Worm (Caenorhabditis elegans) whole organism, mixed stage, embryonic: ENCODE measurements around the gene col-120.

ENCODE experiments used
- M03D4.4 ChIP-seq: sonication (generic microtip); optimal IDR thresholded peaks from 2 replicates; lab custom pipeline; 2017; ENCODE audit warnings: mild to moderate bottlenecking, missing genetic modification characterization, missing compliant biosample characterization
- bed-3 ChIP-seq: fragments of 200-800 bp; sonication (Bioruptor generic); optimal IDR thresholded peaks from 3 replicates; lab custom pipeline; 2018; ENCODE audit warnings: mild to moderate bottlenecking, missing genetic modification characterization, moderate library complexity, missing compliant biosample characterization
- blmp-1 ChIP-seq: fragments of 150-350 bp; optimal IDR thresholded peaks from 2 replicates; lab custom pipeline; 2014; ENCODE audit warnings: missing biosample characterization, missing genetic modification characterization
- ceh-39 ChIP-seq: fragments of 150-350 bp; optimal IDR thresholded peaks from 2 replicates; lab custom pipeline; 2014; ENCODE audit warnings: missing biosample characterization, missing genetic modification characterization
- ceh-43 ChIP-seq: fragments of 200-800 bp; sonication (Bioruptor generic); optimal IDR thresholded peaks from 2 replicates; lab custom pipeline; 2018; ENCODE audit warnings: mild to moderate bottlenecking, missing genetic modification characterization, moderate library complexity, missing compliant biosample characterization
- ceh-83 ChIP-seq: fragments of 200-800 bp; sonication (Bioruptor generic); optimal IDR thresholded peaks from 2 replicates; lab custom pipeline; 2018; ENCODE audit warnings: mild to moderate bottlenecking, missing genetic modification characterization, missing compliant biosample characterization
- ces-1 ChIP-seq: fragments of 150-350 bp; optimal IDR thresholded peaks from 2 replicates; lab custom pipeline; 2014; ENCODE audit warnings: missing biosample characterization, missing genetic modification reagents, missing genetic modification characterization
- cnd-1 ChIP-seq: fragments of 200-800 bp; sonication (Bioruptor generic); optimal IDR thresholded peaks from 2 replicates; lab custom pipeline; 2018; ENCODE audit warnings: mild to moderate bottlenecking, missing genetic modification characterization, missing compliant biosample characterization
- drap-1 ChIP-seq: fragments of 200-800 bp; sonication (Bioruptor generic); optimal IDR thresholded peaks from 3 replicates; lab custom pipeline; 2018; ENCODE audit warnings: mild to moderate bottlenecking, missing genetic modification characterization, missing compliant biosample characterization
- elt-3 ChIP-seq: fragments of 150-350 bp; optimal IDR thresholded peaks from 2 replicates; lab custom pipeline; 2014; ENCODE audit warnings: missing biosample characterization, missing genetic modification characterization
- flh-1 ChIP-seq: fragments of 200-800 bp; sonication (Bioruptor generic); optimal IDR thresholded peaks from 2 replicates; lab custom pipeline; 2018; ENCODE audit warnings: mild to moderate bottlenecking, missing genetic modification characterization, moderate library complexity, missing compliant biosample characterization
- ham-2 ChIP-seq: fragments of 200-800 bp; sonication (Bioruptor generic); optimal IDR thresholded peaks from 2 replicates; lab custom pipeline; 2018; ENCODE audit warnings: mild to moderate bottlenecking, missing genetic modification characterization, missing compliant biosample characterization
- lin-13 ChIP-seq: fragments of 150-350 bp; optimal IDR thresholded peaks from 2 replicates; lab custom pipeline; 2014; ENCODE audit warnings: missing biosample characterization, missing genetic modification characterization
- lin-32 ChIP-seq: fragments of 200-800 bp; sonication (Bioruptor generic); optimal IDR thresholded peaks from 2 replicates; lab custom pipeline; 2018; ENCODE audit warnings: mild to moderate bottlenecking, missing genetic modification characterization, missing compliant biosample characterization
- lsy-2 ChIP-seq: fragments of 150-350 bp; optimal IDR thresholded peaks from 2 replicates; lab custom pipeline; 2014; ENCODE audit warnings: missing biosample characterization, missing genetic modification characterization
- mab-5 ChIP-seq: fragments of 150-350 bp; optimal IDR thresholded peaks from 2 replicates; lab custom pipeline; 2014; ENCODE audit warnings: missing biosample characterization, missing genetic modification characterization
- mep-1 ChIP-seq: fragments of 150-350 bp; optimal IDR thresholded peaks from 2 replicates; lab custom pipeline; 2017; ENCODE audit warnings: missing biosample characterization, missing genetic modification reagents, missing genetic modification characterization, inconsistent platforms
- mls-2 ChIP-seq: sonication (generic microtip); optimal IDR thresholded peaks from 2 replicates; lab custom pipeline; 2016; ENCODE audit warnings: mild to moderate bottlenecking, missing genetic modification characterization, moderate library complexity, missing compliant biosample characterization
- nhr-12 ChIP-seq: fragments of 150-350 bp; optimal IDR thresholded peaks from 2 replicates; lab custom pipeline; 2014; ENCODE audit warnings: missing biosample characterization, missing genetic modification characterization
- nhr-237 ChIP-seq: fragments of 150-350 bp; optimal IDR thresholded peaks from 2 replicates; lab custom pipeline; 2014; ENCODE audit warnings: missing biosample characterization, missing genetic modification characterization
- nhr-28 ChIP-seq: fragments of 150-350 bp; optimal IDR thresholded peaks from 2 replicates; lab custom pipeline; 2014; ENCODE audit warnings: missing biosample characterization, missing genetic modification characterization
- nhr-76 ChIP-seq: sonication (generic microtip); optimal IDR thresholded peaks from 2 replicates; lab custom pipeline; 2017; ENCODE audit warnings: missing biosample characterization, missing genetic modification characterization
- pha-4 ChIP-seq: fragments of 150-350 bp; optimal IDR thresholded peaks from 2 replicates; lab custom pipeline; 2018; ENCODE audit warnings: missing biosample characterization, missing genetic modification reagents, missing genetic modification characterization
- sem-2 ChIP-seq: fragments of 200-800 bp; sonication (Bioruptor generic); optimal IDR thresholded peaks from 2 replicates; lab custom pipeline; 2018; ENCODE audit warnings: mild to moderate bottlenecking, missing genetic modification characterization, missing compliant biosample characterization
- snpc-4 ChIP-seq: fragments of 150-350 bp; optimal IDR thresholded peaks from 2 replicates; lab custom pipeline; 2014; ENCODE audit warnings: missing biosample characterization, missing genetic modification characterization
- sptf-1 ChIP-seq: sonication (generic microtip); optimal IDR thresholded peaks from 2 replicates; lab custom pipeline; 2017; ENCODE audit warnings: mild to moderate bottlenecking, missing genetic modification characterization, moderate library complexity, missing compliant biosample characterization
- tbx-8 ChIP-seq: fragments of 200-800 bp; sonication (Bioruptor generic); optimal IDR thresholded peaks from 2 replicates; lab custom pipeline; 2018; ENCODE audit warnings: mild to moderate bottlenecking, missing genetic modification characterization, moderate library complexity, missing compliant biosample characterization
- unc-120 ChIP-seq: sonication (generic microtip); optimal IDR thresholded peaks from 2 replicates; lab custom pipeline; 2017; ENCODE audit warnings: missing genetic modification characterization, missing compliant biosample characterization; ENCODE audit not compliant: poor library complexity, severe bottlenecking
- unc-39 ChIP-seq: fragments of 150-350 bp; optimal IDR thresholded peaks from 2 replicates; lab custom pipeline; 2014; ENCODE audit warnings: missing biosample characterization, missing genetic modification characterization
- unc-62 ChIP-seq: fragments of 150-350 bp; optimal IDR thresholded peaks from 2 replicates; lab custom pipeline; 2014; ENCODE audit warnings: missing biosample characterization, missing genetic modification reagents, missing genetic modification characterization
- zip-8 ChIP-seq: fragments of 150-350 bp; optimal IDR thresholded peaks from 2 replicates; lab custom pipeline; 2014; ENCODE audit warnings: missing biosample characterization, missing genetic modification characterization

The col-120 gene

DNA sequence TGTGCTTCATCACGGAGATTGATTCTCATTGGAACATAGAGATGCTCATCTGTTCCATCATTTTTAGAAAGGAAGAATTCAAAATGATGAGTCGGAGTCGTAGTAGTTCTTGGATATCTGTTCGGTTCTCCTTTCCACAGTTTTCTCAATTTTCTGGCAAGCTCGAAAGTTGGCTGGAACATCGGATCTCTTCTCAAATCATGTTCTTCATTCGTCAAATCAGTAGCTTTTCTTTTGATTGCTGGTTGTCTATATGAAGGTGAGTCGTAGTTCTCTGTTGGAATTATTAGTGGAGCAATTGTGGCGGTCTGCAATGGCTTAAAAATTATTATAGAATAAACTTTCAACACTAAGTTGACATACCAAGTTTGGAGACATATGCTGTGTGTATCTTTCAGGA, 708 bp upstream of the col-120 start:
- no peak for TF ChIP-seq drap-1 (GFP tag; lab: Kevin White, UChicago)
- TF ChIP-seq, all 35 proteins: peak for 0

ce11 chrIV:9260826-9261225, 761 bp downstream of the col-120 start:
- TF ChIP-seq unc-39 (tag; lab: Kevin White, UChicago) (no peak), blmp-1 (tag; lab: Kevin White, UChicago) (no peak), M03D4.4 (tag; lab: Kevin White, UChicago) (no peak), unc-120 (tag; lab: Kevin White, UChicago) (no peak), nhr-12 (tag; lab: Kevin White, UChicago) (no peak), nhr-76 (tag; lab: Kevin White, UChicago) (no peak), ham-2 (no peak), bed-3 (GFP tag; lab: Kevin White, UChicago) (no peak)

- TF ChIP-seq pha-4 (tag; lab: Kevin White, UChicago) (peak; percentile 25), flh-1 (GFP tag; lab: Kevin White, UChicago) (no peak), nhr-237 (tag; lab: Kevin White, UChicago) (peak; percentile 3), lsy-2 (tag; lab: Kevin White, UChicago) (peak; percentile 26)
Measured at ce11 chrIV:9260334-9260733, 1.3 kb downstream of the col-120 start.

ce11 chrIV:9259687-9260086, 1.9 kb downstream of the col-120 start, which contains the start of gene Y11D7A.10:
Gene Y11D7A.10 (minus strand): TSS chrIV:9259768.
- TF ChIP-seq ceh-43 (GFP tag; lab: Kevin White, UChicago) (no peak), sem-2 (GFP tag; lab: Kevin White, UChicago) (no peak), mls-2 (tag; lab: Kevin White, UChicago) (no peak), unc-39 (tag; lab: Kevin White, UChicago) (no peak), unc-62 (GFP tag; lab: Kevin White, UChicago) (no peak), lin-32 (GFP tag; lab: Kevin White, UChicago) (no peak), pha-4 (tag; lab: Kevin White, UChicago) (no peak), M03D4.4 (tag; lab: Kevin White, UChicago) (no peak), nhr-28 (tag; lab: Kevin White, UChicago) (no peak), elt-3 (no peak), ceh-39 (no peak), ces-1 (GFP tag; lab: Kevin White, UChicago) (no peak), lin-13 (tag; lab: Kevin White, UChicago) (no peak), ceh-83 (GFP tag; lab: Kevin White, UChicago) (no peak), mab-5 (no peak), mep-1 (tag; lab: Kevin White, UChicago) (no peak), tbx-8 (GFP tag; lab: Kevin White, UChicago) (no peak), snpc-4 (tag; lab: Kevin White, UChicago) (no peak), blmp-1 (tag; lab: Kevin White, UChicago) (no peak), sptf-1 (tag; lab: Kevin White, UChicago) (no peak)

ce11 chrIV:9258547-9258946, 3.0 kb downstream of the col-120 start:
- TF ChIP-seq ham-2 = peak; percentile 6
- TF ChIP-seq cnd-1 (tag; lab: Kevin White, UChicago) = no peak
- TF ChIP-seq, all 35 proteins: peak for 1

DNA sequence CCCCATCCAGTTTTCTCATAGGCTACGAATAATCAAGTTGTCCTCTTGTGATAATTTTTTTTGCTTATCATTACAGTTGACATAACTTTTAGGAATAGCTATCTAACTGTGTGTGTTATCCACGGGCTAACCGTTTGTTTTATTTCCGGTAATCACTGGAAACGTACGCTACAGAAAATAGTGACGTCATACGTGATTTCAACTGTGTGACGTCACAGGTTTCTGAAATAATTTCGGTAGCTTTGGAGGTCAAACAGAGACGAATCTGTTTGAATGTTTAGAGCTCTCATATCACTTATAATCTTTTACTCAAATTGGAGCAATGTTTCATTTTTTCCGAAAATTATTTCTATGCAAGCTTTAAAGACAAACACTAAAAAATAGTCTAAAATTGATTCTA, 4.7 kb downstream of the col-120 start:
- TF ChIP-seq ceh-43 (GFP tag; lab: Kevin White, UChicago) (no peak), zip-8 (tag; lab: Kevin White, UChicago) (peak; percentile 88)
